Fruit fly (Drosophila melanogaster) S2 (cell line): Measurements from ENCODE around the gene CG12009.

ENCODE experiments used
- CG8478 ChIP-seq: fragments of >200 bp; optimal IDR thresholded peaks from 2 replicates; lab custom pipeline; 2018
- CTCF ChIP-seq, 2 experiments: fragments of >200 bp; optimal IDR thresholded peaks; 2 replicates each; lab custom pipeline; 2018

Gene CG12009

DNA sequence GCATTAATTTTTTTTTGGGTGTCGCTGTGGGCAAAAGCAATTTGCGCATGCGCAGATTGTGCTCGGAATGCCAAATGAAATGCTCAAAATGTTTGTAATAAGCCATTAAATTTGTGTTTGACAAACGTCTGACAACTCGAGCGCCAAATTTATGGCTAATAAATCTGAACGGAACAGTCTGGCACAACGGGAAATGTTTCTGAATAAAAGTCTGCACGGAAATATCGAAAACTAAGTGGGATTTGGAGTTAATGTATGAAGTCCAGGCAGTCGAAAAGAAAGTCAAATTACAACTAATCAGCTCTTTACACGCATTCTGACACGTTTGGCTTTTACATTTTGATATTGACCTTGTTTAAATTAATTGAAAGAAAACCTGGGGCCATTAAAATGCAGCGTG lies at the start of gene CG12009:
CG12009 (plus strand) TSS at position 301 of the 400 bp plus-strand sequence.
- TF ChIP-seq CG8478 (lab: Kevin White, UChicago): no peak
- no peak for TF ChIP-seq CTCF (optimal IDR thresholded peaks at IDR 0.05; lab: Kevin White, UChicago)

DNA sequence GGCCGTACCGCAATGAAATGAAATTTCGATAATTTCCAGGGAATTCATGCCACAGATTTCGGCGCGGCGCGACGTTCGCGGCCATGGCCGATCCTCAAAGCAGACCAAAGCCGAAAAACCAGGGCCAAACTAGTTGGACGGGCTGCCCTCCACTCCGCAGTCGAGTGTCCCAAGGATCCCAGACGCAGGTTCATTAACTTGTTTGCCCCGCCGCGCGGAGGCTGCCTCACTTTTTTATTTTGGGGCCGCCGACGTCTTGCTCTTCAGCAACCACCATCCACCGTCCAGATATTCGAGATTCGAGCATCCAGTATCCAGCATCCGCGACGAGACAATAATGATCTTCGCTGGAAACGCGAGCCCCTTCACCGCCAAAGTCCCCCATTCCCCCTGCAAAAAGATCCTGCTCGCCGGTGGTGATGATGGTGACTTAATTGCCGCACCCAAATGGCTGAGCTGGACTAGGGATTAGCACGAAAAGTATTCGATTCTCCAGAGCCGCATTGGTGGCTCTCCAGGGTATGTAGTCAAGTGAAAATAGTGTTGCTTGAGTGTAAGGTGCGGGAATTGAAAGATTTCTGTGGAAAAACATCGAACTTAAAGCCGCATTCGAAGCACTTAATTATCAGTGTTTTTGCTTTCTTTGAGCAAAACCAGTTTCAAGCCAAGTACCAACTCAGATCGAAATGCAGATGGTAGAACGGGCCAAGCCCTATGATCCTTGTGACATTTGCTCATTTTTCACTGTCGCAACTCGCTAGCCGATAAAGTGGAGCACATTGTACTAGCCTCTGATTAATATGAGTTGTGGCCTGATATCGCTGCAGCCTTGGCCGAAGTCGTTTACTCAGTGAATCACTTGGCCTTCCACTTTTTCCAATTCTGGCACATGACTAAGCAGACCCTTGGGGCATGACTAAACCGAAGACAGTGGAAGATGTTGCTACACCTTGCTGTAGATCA lies 48.9 kb upstream of the CG12009 start:
- TF ChIP-seq CG8478 (lab: Kevin White, UChicago): no peak
- no peak for TF ChIP-seq CTCF (optimal IDR thresholded peaks at IDR 0.05; lab: Kevin White, UChicago)

DNA sequence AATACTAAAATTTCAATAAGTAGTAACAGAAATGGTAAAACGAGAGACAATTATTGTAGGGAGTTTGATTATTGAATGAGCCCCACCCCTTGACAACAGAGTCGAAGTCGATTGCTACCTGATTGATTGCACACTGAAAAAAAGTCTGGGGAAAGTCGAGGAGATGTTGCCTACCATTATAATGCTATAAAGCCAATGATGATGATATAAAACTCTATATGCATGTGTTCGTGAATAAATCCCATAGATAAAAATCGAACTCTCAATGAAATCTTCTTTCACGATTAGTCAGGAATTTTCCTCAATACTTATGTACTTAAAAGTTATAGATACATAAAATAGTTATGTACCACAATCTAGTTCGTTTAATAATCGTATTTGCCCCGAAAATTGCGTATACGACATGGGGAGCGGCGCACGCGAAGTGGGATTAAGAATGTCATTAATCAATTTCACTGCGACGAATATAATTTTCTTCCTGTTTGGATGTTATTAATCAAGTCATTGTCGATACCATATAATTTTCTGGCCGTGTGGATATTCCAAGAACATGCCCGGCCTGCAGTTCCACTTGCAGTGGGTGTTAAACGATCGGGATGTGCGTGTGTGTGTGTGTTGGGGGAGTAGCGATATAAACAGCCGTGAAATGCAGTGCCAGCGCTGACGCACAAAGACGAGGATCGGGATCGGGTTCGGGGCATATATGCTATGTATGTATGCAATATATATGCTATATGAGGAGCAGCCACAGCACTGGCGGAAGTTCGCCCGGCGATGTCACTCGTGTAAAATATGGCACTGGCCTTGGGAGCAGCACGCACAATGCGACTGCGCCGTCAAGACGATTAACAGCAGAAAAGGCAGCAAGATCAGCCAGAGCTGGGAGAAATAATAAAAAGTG lies 46.8 kb upstream of the CG12009 start, which contains the start of gene CG12078:
CG12078 (minus strand) TSS at position 51 of the 901 bp plus-strand sequence.
- no peak for TF ChIP-seq CG8478 (lab: Kevin White, UChicago)

DNA sequence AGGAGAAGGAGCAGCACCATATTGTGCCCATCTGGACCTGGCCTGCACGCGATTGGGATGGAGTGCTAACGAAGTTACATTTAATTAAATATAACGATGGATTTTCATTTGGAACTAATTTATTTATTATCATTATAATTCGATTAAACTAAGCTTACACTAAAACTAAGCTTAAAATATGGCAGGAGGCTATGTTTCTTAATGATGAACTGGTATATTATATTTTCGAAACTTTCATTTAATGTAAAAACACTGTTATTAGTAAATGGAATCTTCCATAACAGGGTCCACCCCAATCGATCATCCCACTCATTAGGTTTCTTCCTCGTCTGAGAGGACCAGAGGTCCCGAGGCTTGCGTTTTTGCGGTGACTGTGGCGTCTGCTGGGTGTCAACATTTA lies 46.1 kb upstream of the CG12009 start:
- TF ChIP-seq CG8478 (lab: Kevin White, UChicago): no peak

DNA sequence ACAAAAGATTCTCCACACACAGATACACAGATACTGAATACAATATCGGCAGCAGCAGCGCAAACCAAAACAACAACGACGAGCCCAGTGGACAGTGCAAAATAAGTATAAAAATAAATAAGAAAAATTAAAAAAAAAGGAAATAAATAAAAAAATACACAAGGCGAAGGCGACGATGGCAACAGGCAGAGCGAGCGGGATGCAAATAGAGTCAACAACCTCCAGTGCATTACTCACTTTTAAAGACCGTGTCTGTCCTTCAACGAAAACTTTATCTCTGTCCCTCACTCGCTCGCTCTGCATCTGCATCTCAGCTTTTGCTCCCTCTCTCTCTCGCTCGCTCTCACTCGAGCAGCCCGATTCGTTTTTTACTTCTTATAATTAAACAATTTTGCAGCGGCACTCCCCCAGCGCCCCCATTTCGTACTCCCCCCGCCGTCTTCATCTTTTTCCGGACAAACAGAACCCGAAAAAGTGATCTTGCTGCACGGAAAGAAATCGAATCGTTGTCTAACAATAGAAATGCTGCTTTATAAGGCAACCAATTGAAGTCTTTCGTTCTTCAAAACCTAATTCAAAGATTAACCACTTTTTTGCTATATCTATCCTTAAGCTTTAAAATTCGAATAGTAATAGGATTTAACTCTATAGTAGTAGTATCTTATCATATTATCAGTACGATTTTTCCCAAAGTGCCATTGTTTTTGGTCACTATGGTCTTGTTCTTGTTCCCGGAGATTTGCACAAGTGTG lies 44.7 kb upstream of the CG12009 start:
- TF ChIP-seq CTCF (optimal IDR thresholded peaks at IDR 0.05; lab: Kevin White, UChicago) (no peak), CG8478 (lab: Kevin White, UChicago) (no peak)

DNA sequence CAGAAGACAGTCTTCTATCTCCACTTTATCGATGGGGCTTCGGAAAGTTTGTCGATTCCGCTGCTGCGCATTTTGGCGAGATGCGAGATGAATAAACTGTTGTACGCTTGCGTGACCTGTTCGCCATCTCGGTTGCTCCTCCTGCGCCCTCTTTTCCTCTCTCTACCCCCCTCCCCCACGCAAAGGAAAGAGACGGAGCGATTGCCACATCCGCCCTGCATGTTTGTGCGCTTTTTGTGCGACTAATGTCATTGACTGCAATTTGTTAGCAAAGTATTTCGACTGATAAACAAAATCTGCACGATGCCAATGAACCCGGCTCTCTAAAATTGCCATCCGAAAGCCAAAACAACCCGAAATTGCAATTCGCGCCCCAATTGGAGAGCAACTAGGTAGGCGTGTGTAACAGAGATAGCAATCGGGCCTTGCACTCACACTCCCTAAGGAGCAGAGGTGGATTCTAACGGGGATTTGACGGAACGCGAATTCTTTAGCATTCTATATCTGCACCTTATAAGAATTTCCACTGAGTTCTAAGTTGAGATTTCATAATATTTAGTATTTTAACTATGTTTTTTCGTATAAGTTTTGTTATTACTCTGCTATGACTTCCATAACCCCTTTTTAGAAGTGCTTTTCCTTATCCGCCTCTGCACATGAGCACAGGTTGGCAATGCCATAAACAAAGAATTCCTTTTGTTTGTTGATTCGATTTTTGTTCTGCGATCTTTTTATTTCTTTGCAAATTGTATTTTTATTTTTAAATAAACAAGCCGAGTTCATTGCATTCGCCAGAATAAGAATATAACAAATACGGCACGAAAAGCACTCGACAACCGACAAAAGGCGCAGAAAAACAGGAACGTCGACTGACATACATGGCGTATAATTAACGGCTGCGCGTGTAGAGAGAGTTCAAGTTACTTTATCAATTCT lies 43.9 kb upstream of the CG12009 start, which contains the start of gene CG43389:
CG43389 (plus strand) TSS at position 886 of the 936 bp plus-strand sequence.
- TF ChIP-seq CTCF (optimal IDR thresholded peaks at IDR 0.05; lab: Kevin White, UChicago) (no peak), CG8478 (lab: Kevin White, UChicago) (no peak)

DNA sequence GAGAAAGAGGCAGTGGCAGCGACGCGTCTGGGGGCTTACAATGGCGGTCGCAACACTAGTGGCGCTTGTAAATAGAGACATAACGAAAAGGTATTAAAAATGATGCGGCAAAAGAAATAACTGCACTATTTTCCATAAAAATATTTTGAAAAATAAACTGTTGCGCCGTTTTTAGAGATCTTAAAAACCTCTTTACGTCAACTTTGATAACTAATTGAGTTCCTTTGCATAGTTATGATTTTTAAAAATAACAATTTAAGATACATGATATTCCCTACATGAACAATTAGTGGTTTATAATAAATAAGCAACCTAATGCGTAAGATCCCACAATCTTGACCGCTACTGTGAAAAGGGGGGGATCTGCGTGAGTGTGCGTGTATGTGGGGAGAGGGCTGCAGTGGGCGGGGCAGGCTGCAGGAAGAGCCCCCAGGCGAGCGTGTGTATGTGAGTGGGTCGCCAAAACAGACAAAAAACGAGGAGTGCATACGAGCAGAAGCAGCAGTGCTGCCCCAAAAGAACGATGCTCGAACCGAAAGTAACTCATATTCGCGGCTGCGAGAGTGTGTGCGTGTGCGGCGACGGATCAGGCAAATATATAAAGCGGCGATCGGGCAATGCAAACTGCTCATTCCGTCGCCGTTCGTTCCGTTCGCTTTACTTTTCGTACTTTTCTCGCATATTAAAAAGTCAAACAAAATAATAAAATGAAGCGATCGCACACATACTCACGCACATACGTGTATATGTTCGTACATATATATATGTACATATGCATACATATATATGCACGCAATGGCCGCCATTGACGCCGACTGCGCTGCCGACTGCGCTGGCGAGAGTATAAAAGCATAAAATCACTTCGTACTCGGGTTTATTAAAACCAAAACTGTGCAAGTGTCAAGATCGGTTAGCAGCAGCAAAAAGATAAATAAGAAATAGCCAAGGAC lies 42.3 kb upstream of the CG12009 start:
- TF ChIP-seq CTCF (optimal IDR thresholded peaks at IDR 0.05; lab: Kevin White, UChicago): no peak
- no peak for TF ChIP-seq CG8478 (lab: Kevin White, UChicago)

DNA sequence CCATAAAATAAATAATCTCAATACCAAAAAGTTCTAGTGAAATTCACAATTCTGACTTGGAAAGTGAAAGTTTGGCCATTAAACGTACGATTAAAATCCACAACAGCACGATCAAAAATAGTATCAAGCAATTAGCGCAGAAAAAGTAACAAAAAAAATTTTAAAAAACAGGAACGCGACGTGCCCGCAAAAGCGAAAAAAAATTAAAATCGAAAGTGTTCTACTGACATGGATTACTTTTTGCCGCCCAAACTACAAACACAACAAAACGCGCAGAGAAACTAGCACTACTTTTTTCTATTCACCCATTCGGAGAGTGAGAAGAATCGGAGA lies 41.6 kb upstream of the CG12009 start:
- TF ChIP-seq CG8478 (lab: Kevin White, UChicago) (no peak), CTCF (optimal IDR thresholded peaks at IDR 0.05; lab: Kevin White, UChicago) (no peak)

DNA sequence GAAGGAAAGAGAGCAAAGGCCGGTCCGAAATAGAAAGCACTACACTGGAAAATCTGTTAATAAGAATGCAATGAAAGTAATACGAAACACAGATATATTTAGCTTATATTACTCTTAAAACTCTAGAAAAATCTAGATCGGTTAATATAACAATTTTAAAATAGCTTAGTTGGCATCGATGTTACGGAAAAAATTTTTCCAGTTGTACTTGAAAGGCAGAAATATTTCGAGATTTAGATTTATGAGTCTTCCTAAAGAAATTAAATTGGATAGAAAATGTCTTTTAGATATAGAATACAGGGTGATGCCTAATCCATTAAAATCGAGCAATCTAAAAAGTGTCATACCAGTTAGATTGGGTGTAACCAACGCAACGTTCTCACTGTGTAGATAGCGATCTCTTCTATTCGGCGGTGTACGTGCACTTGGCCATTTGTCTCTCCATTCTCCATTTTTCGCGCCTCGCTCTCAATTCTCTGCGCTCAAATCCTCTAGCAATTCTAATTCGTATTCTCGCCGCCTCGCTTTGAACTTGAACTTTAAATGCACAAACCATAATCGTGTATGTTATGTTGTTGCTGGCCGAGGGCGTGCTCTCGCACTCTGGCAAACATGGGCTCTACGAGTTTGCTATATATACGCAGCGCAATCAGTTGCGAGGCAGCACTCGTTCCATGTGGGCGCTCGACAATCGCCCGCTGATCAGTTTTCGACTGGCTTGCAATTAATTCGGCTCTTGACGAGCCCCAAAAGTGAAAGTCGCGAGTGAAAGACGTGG lies 41.1 kb upstream of the CG12009 start:
- TF ChIP-seq CTCF (optimal IDR thresholded peaks at IDR 0.05; lab: Kevin White, UChicago): no peak
- no peak for TF ChIP-seq CG8478 (lab: Kevin White, UChicago)

DNA sequence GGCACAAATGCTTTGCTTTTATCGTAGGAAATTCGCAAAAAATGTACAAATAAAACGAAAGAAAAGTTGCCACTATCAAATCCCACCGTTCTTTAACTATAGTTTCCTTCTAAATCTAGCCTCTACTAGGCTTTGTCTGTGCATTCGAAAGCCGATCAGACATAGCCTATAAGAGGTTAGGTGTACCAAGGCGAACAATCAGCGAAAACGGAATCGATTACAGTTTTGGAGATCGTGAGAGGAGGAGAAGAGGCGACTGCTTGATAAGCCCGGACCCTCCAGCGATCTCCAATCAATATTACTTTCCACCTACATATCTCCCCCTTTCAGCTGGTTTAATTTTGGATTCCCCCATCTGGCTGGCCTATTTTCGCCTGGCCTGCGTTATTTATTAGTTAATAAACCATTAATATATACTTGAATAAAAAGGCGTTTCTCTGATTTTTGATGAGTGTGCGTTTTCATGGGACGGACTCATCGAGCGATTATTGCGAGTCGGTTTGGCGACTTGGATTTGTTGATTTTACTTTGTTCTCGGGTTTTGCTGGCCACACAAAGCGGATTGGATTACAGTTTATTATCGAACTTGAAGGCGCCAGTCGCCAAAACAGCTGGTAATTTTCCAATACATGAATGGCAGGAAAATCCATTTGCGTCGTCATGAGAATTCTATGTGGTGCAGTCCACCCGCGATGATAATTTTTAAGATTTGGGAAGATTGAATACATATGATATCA lies 40.2 kb upstream of the CG12009 start:
- TF ChIP-seq CG8478 (lab: Kevin White, UChicago): no peak
- TF ChIP-seq CTCF (optimal IDR thresholded peaks at IDR 0.05; lab: Kevin White, UChicago): no peak
